Fruit fly (Drosophila melanogaster) whole organism: ENCODE data around the gene PIG-K.
A peak's percentile ranks its signal among the peaks of the same experiment; 100 is the strongest.

Experiments
- Dll ChIP-seq: fragments of >200 bp; optimal IDR thresholded peaks from 2 replicates; lab custom pipeline; 2017
- EcR ChIP-seq, 2 experiments: fragments of >200 bp; optimal IDR thresholded peaks; 2 replicates each; lab custom pipeline; 2017; ENCODE audit warnings: missing biosample characterization in 2 of 2, missing genetic modification characterization in 2 of 2, missing genetic modification reagents in 2 of 2
- pan ChIP-seq: fragments of >200 bp; optimal IDR thresholded peaks from 2 replicates; lab custom pipeline; 2017
- psq ChIP-seq: fragments of >200 bp; optimal IDR thresholded peaks from 2 replicates; lab custom pipeline; 2017
- usp ChIP-seq: fragments of >200 bp; optimal IDR thresholded peaks from 2 replicates; lab custom pipeline; 2017; ENCODE audit warnings: missing biosample characterization, missing genetic modification characterization, mixed read lengths

DNA sequence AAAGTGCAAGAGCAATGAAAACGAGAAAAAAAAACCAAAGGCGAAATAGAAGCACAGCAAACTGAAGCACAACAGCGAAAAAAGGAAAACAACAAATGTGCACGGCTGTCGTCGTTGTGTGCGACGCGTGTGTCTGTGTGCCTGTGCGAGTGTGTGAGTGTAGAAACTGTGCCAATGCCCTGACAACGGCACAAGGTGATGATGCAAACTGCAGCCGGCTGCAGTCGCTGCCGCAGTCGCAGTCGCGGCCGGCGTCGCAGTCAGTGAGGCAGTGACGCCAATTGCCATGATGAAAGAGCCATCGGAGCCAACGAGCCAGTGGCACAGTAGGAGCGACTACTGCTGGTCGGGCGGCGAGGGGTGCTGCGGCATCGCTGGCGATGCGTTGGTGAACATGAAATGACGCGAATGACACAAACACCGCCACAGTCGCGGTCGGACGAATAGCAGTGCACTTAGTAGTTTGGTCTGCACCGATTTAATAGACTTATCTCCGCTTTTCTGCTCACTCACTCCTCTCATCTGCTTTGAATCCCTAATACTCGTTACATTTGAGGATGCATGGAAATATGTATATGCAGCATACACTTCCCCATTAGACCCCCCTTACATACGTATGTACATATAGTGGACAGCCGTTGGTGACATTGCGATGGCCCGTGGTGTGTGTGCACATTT, 40.4 kb downstream of the PIG-K start:
- TF ChIP-seq Dll (no peak), EcR (GFP tag; optimal IDR thresholded peaks at IDR 0.05; lab: Kevin White, UChicago) (peak in 1 of 2 experiments; percentile 90), pan (lab: Kevin White, UChicago) (no peak), psq (lab: Kevin White, UChicago) (no peak), usp (no peak)
